Fruit fly (Drosophila melanogaster) ovary, adult (tissue): ENCODE measurements around the gene Fbp1.
A peak's percentile ranks its signal among the peaks of the same experiment; 100 is the strongest.

Experiments
- CG17801 ChIP-seq: fragments of 200-800 bp; optimal IDR thresholded peaks from 2 replicates; lab custom pipeline; 2019; ENCODE audit warnings: missing biosample characterization, mild to moderate bottlenecking, missing genetic modification characterization, moderate library complexity; ENCODE audit not compliant: partially characterized antibody

Gene Fbp1

DNA sequence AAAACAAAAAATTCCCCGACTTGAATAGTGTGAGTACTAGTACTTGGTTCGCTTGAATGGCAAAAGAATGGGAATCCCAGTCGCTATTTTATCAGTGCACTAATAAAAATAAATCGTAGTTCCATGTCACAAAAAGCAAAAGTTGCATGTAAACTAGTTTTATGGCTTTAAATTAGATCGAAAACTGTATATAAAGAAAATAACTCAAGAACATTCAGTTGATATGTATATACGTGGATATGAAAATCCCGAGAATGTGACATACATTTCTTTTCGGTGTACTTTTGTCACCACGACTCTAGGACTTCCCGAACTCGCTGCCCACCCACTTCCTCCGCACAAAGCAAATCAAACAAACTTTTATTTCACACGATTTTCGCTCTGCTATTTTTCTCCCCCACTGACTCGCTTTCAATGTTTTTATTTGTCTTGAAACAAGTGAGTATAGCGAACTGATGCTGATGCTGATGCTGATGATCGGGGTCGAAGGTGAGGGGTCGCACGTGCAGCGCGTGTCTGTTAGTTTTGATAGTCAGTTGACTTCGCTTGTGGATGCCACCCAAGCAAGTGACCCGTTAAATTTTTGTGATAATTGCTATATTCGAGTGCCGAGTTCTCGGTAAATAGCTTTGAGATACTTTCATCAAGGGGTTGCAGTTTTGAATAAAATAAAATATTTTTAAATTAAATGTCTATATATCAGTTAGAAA lies 3.7 kb upstream of the Fbp1 start:
- no peak for TF ChIP-seq CG17801 (GFP tag; lab: Kevin White, UChicago)

DNA sequence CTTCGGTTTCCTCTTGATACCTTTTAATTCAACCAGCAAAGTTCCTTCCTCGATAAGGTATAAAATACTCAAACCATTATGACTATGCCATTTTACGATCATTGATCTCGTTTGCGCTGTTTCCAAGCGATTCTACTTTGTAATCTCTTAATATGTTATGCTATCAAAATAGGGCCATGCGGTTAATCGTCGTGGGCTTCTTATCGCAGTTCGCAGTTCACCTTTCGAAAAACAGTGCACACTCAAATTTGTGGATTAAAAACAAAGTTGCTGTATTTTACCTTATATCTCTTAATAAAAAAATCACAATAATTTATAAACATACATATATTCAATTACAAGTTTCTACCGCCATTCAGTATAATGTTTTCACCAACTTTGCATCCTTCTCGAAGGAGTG lies 2.2 kb upstream of the Fbp1 start:
- no peak for TF ChIP-seq CG17801 (GFP tag; lab: Kevin White, UChicago)

DNA sequence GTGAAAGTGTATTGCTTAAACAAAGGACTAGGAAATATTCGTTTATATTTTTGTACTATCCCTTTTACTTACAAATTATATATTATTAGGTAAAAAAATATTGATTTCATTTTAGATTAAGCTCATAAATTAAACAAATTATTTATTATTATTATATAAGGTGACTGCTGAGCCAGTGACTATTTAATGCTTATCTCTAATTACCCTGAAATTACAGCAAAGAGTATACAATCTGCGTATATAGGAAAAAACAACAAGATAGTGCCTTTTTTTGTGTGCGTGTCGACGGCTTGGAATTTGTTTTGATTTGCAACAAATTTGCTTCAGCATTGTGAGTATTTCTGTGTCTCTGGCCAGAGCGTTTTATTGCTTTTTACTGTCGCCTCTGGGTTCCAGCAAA lies 8.3 kb downstream of the Fbp1 start:
- no peak for TF ChIP-seq CG17801 (GFP tag; lab: Kevin White, UChicago)

DNA sequence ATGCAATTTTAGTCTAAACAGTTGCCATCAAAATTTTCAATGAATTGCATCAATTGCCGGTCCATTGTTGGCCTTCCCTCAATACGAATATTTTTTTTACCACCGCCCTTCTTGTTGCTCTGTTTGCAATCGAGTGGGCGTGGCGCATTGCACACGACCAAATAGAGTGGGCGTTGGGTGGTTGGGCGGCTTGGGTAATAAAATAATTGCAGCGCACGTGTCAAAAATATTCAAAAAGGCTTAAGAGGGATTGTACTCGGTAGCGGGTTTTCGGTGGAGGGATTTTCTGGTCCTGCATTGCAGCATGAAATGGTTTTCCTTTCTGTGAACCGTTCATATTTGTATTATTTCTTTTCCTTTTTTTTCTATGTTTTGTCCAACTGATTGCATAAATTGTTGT lies 8.8 kb downstream of the Fbp1 start:
- TF ChIP-seq CG17801 (GFP tag; lab: Kevin White, UChicago) = no peak

DNA sequence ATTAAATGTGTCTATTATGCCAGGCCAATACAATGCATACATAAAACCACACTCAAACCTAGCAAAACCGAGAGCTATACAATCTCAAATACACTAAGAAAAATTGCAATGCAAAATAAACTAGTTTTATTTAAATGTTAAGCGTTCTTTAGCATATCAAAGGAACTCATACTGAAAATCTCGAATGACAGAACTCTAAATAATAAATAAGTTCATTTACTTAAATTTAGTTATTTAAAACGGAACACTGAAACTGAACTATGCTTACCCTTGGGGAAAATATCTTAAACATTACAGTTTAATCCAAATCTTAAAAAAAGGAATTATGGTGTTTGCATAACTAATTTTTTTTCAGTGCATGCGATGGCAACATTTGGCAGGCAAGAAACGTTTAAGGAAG lies 11.6 kb downstream of the Fbp1 start:
- TF ChIP-seq CG17801 (GFP tag; lab: Kevin White, UChicago) = no peak

DNA sequence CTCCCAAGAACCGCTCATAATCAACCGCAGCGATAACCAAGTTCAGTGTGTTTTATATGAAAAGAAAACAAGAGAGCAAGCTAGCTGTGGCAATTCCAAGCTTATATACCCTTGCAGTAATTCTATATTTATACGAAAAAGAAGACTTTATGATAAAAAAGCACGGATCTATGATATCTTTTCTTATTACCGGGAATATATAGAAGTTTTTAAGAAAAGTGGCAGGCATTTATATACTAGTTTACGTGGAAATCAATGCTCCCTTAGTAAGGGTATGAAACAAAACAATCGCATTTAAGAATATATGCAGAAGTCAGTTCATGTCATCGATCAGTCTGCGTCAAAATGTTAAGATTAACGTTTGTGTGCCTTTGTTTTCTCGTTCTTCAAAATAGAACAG lies 14.6 kb downstream of the Fbp1 start, which contains the start of gene CG8100:
CG8100 (plus strand) TSS at position 333 of the 400 bp plus-strand sequence.
- no peak for TF ChIP-seq CG17801 (GFP tag; lab: Kevin White, UChicago)

DNA sequence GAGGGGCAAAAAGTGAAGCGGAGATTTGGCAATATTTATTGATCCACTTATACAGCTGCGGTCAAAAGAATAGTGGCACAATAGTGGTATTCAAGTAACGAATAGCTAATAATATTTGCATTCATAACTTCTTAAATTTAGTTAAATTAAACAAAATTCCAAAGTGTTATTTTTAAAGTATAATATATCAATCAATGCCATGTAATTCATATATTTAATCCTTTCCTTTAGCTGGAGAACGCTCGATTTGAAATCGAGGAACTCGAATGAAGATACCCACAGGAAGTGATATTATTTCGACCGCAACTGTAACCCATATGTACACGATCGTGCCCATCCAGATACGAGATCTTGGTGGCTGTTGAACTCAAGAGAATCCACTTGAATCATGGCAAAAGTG lies 18.6 kb downstream of the Fbp1 start:
- no peak for TF ChIP-seq CG17801 (GFP tag; lab: Kevin White, UChicago)

DNA sequence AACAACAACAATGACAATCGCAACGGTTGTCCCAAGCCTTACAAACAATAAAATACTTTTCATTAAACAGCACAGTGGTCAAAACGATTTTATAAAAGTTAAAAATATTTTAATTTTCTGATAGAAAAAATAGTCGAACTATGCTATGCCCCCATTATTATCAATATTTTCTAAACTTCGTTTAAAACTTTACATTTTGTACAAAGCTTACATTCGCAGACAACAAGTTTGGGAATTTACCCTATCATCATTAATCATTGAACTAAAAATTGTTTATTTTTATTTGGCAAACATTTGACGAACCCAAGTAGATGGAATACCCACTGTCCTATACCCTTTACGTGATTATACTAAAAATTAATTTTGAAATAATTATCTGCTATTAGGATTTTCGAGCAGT lies 19.6 kb downstream of the Fbp1 start:
- no peak for TF ChIP-seq CG17801 (GFP tag; lab: Kevin White, UChicago)

DNA sequence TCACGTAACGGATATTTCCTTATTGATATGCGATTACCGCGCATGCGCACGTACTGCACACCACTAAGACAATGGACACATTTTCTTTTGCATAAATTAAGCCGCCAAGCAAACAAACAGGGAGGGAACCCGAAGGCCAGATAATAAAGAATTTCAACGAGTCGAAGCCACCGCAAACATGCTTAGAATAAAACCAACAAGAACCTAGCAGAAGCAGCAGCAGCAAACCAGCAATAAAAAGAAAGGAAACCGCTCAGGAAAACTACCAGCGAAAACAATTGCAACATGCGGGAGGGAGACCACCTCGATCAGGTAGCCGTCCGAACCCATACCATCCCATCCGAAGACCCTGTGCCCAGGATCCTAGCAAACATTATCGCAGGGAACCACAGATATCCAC lies 21.3 kb downstream of the Fbp1 start:
- TF ChIP-seq CG17801 (GFP tag; lab: Kevin White, UChicago) = no peak

DNA sequence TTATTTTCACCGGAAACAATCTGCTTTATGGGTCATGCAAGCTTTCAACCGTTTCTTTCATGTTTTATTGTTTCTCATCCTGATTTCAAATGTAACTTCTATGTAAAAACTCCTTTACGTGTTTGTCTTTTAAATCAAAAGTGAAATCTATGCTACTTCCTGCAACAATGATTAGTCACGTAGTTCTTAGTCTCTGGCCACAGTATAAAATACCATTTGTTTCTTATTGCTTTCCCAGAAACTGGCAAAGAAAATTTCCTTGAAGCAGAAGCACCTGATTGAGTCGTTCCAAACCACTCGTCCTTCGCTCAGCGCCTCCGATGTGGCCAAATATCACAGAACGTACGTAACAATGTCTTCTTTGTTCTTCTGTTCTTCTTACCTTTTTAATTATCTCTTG lies 22.4 kb downstream of the Fbp1 start, which contains the start of gene btl:
btl (plus strand) TSS at position 301 of the 400 bp plus-strand sequence.
- TF ChIP-seq CG17801 (GFP tag; lab: Kevin White, UChicago) = no peak

DNA sequence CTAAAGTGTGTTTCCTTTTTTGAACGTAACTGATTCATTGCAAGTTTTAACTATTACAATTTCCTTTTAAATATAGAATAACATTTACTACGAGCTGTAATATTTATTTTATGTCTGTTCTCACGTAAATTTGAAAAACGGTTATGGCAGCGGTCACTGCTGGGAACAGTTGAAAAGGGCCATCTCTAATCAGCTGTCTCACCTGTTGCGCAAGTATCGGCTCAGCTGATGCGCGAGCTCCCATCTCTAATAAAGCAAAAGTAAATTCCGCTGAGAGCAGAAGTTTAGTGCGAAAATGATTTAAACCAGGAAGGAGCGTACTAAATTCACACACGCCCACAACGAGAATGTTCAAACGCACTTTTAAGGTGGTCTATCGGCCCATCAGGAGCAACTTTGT lies 26.2 kb downstream of the Fbp1 start, which contains the start of gene Pex1:
Pex1 (plus strand) TSS at position 272 of the 400 bp plus-strand sequence.
- TF ChIP-seq CG17801 (GFP tag; lab: Kevin White, UChicago) = peak; percentile 27

DNA sequence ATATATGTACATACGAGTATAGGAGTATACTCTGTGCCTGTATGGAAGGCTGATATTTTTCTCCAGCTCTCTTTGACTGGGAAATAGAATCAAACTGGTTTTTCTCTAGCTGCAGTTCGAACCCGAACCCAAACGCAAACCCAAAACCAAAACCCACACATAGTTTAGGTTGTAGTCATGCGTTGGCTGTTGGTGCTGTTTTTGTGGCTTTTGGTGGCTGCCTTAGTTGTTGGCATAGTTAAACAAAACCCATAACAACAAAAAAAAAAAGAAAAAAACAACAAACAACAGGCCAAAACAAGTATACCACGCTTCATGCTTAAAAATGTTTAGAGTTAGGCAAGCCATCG lies 33.8 kb downstream of the Fbp1 start:
- no peak for TF ChIP-seq CG17801 (GFP tag; lab: Kevin White, UChicago)

DNA sequence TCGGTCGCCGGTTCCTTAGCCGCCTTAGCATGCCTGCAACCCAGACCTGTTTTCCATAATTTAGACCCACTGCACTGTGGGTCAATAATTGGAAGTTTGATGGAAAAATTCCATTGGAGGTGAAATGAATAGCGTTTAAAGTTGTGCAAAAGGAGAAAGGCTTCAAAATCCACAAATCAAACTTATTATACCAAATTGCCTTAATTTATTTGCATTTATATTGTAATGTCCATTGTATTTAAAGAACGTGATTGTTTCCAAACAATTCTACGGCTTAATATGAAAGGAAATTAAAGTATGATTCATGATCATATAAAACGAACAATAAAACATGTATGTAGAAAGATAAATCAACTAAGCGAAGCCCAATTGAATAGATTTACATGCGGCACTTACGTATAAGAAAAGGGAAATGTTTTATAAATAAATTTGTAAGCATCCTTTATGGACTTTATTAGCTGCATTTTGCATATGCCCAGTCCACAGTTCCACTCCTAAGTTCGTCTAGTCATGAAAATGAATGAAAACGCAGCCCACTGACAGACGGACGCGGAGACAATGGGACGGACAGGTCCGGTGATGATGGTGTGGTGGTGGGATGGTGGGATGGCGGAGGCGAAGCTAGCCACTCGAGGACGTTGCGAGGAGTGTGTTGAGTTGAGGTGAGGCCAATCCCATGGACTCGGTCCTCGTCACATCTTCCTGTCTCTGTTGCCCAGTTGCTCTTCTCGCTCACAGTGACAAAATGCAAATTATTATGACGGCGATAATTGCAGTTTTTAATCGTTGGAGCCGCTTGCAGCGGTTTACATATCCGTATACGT lies 34.4 kb downstream of the Fbp1 start:
- no peak for TF ChIP-seq CG17801 (GFP tag; lab: Kevin White, UChicago)

DNA sequence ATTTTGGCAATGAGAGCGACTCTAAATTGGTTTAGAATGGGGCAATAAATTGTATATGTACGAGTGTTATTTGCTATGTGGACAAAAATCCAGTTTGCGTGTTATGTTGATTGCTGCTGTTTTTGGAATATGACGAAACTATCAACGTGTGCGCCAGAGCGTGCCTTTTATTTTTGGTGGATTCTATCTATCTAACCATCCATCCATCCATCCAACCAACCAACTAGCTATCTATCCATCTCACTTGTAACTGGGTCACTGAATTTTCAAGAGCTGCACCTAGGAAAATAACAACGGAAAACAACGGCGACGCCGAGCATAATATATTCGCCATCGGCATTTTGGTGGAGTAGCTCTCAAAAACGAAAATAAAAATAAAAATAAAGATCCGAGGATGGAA lies 35.2 kb downstream of the Fbp1 start:
- no peak for TF ChIP-seq CG17801 (GFP tag; lab: Kevin White, UChicago)

DNA sequence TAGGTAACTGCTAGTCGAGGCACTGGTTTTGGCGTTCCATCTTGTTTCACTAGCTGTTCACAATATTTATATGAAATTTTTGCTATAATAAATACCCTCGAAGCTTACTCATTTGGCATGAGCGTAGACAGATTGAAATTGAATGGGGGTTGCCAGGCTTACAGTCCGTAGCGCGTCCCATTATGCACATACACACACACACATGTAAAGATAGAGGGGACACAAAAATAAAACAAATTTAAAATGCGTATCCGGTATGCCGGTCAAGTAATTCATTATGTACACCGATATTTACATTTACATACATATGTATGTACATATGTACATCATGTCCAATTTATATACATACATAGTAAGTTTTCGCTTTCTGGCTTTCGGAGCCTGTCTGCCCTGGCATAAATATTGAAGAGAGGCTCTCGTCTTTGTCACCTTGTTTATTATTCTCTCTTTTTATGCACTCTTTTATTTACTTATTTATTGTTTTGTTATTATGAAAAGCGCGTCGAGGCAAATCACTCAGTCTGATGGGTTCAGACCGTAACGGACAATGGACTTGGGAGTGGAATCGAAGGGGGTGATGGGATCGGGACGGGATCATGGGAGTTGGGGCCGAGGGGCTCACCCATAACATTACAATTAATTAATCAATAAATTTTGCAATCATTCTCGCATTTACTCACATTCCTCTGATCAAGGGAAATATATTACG lies 38.4 kb downstream of the Fbp1 start:
- TF ChIP-seq CG17801 (GFP tag; lab: Kevin White, UChicago) = no peak
